Worm (Caenorhabditis elegans) whole organism, late embryonic: ENCODE data around the gene K07H8.2.

Source experiments
- ahr-1 ChIP-seq: sonication (generic microtip); optimal IDR thresholded peaks from 2 replicates; lab custom pipeline; 2016; ENCODE audit warnings: missing genetic modification characterization, missing compliant biosample characterization
- ama-1 ChIP-seq: fragments of 150-350 bp; optimal IDR thresholded peaks from 2 replicates; lab custom pipeline; 2014
- ceh-14 ChIP-seq: sonication (generic microtip); optimal IDR thresholded peaks from 2 replicates; lab custom pipeline; 2016; ENCODE audit warnings: missing genotype, missing genetic modification characterization, missing compliant biosample characterization
- ceh-9 ChIP-seq: sonication (generic microtip); optimal IDR thresholded peaks from 2 replicates; lab custom pipeline; 2016; ENCODE audit warnings: mild to moderate bottlenecking, missing genetic modification characterization, inconsistent platforms, missing compliant biosample characterization
- elt-2 ChIP-seq: sonication (generic microtip); optimal IDR thresholded peaks from 2 replicates; lab custom pipeline; 2016; ENCODE audit warnings: missing genetic modification reagents, missing genetic modification characterization, missing compliant biosample characterization
- hlh-8 ChIP-seq: sonication (generic microtip); optimal IDR thresholded peaks from 2 replicates; lab custom pipeline; 2016; ENCODE audit warnings: missing genotype, missing genetic modification characterization, missing compliant biosample characterization
- lin-11 ChIP-seq: fragments of 200-800 bp; sonication (Bioruptor generic); optimal IDR thresholded peaks from 2 replicates; lab custom pipeline; 2018; ENCODE audit warnings: mild to moderate bottlenecking, missing genetic modification characterization, missing compliant biosample characterization
- nfya-1 ChIP-seq: sonication (generic microtip); optimal IDR thresholded peaks from 2 replicates; lab custom pipeline; 2017; ENCODE audit warnings: missing genetic modification characterization, mild to moderate bottlenecking, missing compliant biosample characterization, antibody characterized with exemption, moderate library complexity
- nhr-11 ChIP-seq: fragments of 150-350 bp; optimal IDR thresholded peaks from 2 replicates; lab custom pipeline; 2014; ENCODE audit warnings: missing biosample characterization, missing genetic modification characterization
- sox-4 ChIP-seq: sonication (generic microtip); optimal IDR thresholded peaks from 2 replicates; lab custom pipeline; 2017; ENCODE audit warnings: mild to moderate bottlenecking, missing genetic modification characterization, inconsistent platforms, missing compliant biosample characterization
- syd-9 ChIP-seq: sonication (generic microtip); optimal IDR thresholded peaks from 2 replicates; lab custom pipeline; 2016; ENCODE audit warnings: mild to moderate bottlenecking, missing genetic modification characterization, moderate library complexity, missing compliant biosample characterization
- tbx-2 ChIP-seq: sonication (generic microtip); optimal IDR thresholded peaks from 2 replicates; lab custom pipeline; 2016; ENCODE audit warnings: missing genetic modification characterization, missing compliant biosample characterization
- unc-3 ChIP-seq, 2 experiments: fragments of 200-800 bp in 1 of 2; sonication (Bioruptor generic) in 1 of 2; sonication (generic microtip) in 1 of 2; conservative IDR thresholded peaks in 1 of 2; optimal IDR thresholded peaks in 1 of 2; 2 replicates each; pipeline versions ENCODE4 v1.3.6 to Lab custom; 2016 to 2022; ENCODE audit warnings: missing compliant biosample characterization in 2 of 2, missing genetic modification characterization in 2 of 2, missing genetic modification reagents in 1 of 2

DNA sequence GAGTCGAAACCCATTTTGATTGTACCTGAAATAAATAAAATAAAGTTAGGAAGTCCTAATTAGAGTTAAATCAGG, 2.0 kb upstream of the K07H8.2 start, which contains the start of gene nucl-1:
- TF ChIP-seq ceh-9 (tag; lab: Kevin White, UChicago) (no peak), ama-1 (lab: Kevin White, UChicago) (no peak), hlh-8 (tag; lab: Kevin White, UChicago) (no peak), ahr-1 (tag; lab: Kevin White, UChicago) (no peak), tbx-2 (tag; lab: Kevin White, UChicago) (no peak), nhr-11 (tag; lab: Kevin White, UChicago) (no peak), ceh-14 (tag; lab: Kevin White, UChicago) (no peak), lin-11 (tag; lab: Kevin White, UChicago) (no peak), unc-3 (GFP tag; conservative IDR thresholded peaks at IDR 0.05; lab: Robert Waterston, UW) (no peak), unc-3 (tag; optimal IDR thresholded peaks at IDR 0.05; lab: Kevin White, UChicago) (no peak), elt-2 (tag; lab: Kevin White, UChicago) (no peak), syd-9 (tag; lab: Kevin White, UChicago) (no peak), nfya-1 (tag; lab: Kevin White, UChicago) (no peak), sox-4 (tag; lab: Kevin White, UChicago) (no peak)
